Fruit fly (Drosophila melanogaster) ovary, adult (tissue): ENCODE data around the gene CG32554.

Experiments used
- CG17801 ChIP-seq: fragments of 200-800 bp; optimal IDR thresholded peaks from 2 replicates; lab custom pipeline; 2019; ENCODE audit warnings: missing biosample characterization, mild to moderate bottlenecking, missing genetic modification characterization, moderate library complexity; ENCODE audit not compliant: partially characterized antibody

The CG32554 gene

DNA sequence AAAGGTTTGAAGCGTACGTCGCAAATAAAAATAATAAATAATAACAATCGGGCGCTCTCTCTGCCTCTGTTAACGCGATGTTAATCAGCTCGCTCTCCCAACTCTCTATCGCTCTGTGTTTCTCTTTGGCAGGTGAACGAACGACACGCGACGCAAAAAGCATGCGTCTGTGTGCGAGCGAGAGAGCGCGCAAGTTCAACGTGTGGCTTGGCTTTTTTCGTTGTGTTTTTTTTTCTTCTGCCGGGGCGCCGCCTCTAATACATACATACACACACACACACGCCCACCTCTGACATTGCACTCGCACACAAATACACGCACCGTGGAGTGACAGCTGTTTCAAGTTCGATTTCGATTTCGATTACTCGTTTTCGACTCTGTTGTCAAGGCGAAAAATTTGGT is 26.1 kb upstream of the CG32554 start:
- TF ChIP-seq CG17801 = no peak

DNA sequence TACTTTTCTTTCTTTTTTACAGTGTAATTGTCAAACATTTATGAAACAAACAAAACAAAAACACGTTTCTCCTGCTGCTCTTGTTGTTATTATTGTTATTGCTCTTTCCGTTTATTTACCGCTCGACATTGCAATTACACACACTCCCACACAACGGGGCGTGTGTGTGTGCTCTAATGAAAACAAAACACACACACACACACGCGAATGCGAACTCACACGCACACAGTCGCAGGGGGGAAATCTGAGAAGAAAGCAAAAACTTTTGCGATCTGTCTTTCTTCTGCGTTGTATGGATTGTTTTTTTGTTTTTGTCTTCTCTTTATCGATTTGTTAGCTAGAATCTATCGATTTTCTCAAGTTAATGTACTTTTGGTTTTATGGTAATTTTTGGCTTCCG is 25.5 kb upstream of the CG32554 start:
- TF ChIP-seq CG17801 = no peak

DNA sequence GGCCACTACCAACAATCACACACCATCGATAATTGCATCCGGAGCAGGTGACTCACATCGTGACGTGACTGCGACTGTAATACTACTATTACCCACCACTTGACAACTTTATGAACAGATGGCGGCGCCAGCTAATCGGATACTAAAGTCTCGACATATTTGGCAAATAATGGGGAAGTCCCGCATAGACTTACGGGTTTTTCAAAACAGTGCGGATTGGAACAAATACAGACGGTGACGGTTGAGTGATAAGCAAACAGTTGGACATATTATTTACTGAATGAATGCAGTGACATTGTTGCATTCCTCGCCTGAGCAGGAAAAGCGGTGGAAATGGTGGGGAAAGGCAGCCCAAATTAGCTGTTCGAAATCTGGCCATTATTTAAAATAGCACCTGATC is 24.0 kb upstream of the CG32554 start:
- no peak for TF ChIP-seq CG17801

DNA sequence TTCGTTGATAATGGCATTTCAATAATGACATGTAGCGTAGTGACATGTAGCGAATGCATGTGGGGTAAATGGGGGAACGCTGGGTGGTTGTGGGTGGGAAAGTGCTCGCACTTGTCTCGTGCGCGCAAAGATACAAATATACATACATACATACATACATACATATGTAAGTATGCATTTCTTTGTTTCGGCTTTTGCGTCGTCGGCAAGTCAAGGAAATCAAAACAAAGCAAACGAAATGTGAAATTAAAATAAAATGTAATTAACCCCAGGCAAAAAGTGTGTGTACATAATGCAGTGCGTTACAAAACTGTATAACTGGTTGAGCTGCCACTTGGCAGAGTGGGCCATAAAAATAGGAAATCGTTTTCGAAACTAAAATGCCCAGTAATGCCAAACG is 23.2 kb upstream of the CG32554 start:
- TF ChIP-seq CG17801 = no peak

DNA sequence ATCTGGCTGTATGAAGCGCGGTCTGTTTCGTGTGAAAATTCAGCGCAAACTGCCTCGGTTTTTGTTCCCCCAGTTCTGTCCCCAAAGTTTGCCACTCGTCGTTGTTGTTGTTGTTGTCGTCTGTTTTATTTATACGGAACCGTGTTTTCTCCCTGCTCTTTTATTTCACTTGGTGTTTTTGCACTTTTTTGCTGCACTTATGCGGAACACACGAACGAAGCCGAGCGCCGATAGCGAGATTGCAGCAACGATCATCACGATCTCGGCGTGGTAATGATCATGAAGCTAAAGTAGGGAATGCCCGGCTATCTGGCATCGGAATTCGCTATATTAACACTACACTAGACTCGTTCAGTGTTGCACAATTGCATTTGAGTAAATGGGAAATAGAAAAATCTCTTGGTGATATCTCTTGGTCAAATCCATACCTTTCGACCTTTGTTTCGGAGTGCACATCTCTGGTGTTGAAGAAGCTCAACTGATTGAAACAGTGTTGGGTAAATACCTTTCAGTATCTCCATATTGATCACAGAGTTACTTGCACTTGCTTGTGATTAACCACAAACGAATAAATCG is 22.6 kb upstream of the CG32554 start:
- no peak for TF ChIP-seq CG17801

DNA sequence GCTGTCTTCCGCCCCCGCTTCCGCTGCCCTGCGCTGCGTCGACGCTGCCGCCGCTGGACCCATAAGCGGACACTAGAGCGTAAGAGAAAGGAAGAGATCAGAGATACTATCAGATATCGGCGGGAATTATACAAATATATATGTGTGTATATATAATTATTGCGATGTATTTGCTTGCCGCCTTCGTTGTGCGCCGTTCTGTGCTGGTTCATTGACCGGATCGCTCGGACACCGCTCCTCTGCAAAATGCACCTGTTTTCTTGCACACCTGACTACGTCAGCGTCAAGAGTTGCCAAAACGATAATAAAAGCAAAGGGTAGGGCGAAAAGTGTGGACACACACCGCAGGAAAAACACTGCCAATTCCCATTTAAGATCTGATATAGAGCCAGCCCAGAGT is 20.8 kb upstream of the CG32554 start:
- TF ChIP-seq CG17801 = no peak

DNA sequence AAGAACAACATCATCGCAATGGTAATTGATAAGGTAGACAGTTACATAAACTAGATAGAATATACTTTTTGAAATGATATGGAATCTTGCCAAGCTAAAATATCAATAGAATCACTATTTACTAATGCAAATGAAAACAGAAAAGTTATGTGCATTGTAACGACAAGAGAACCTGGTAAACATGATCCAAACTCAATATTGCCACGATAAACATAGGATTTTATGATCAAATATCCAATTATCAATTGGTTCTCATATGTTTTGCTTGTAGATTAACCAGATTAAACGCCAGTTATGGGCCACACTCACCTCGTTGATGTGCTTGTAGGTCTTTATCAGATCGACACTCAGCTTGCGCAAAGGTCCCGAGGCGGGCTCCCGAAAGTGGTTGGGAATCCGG is 19.8 kb upstream of the CG32554 start:
- TF ChIP-seq CG17801 = no peak

DNA sequence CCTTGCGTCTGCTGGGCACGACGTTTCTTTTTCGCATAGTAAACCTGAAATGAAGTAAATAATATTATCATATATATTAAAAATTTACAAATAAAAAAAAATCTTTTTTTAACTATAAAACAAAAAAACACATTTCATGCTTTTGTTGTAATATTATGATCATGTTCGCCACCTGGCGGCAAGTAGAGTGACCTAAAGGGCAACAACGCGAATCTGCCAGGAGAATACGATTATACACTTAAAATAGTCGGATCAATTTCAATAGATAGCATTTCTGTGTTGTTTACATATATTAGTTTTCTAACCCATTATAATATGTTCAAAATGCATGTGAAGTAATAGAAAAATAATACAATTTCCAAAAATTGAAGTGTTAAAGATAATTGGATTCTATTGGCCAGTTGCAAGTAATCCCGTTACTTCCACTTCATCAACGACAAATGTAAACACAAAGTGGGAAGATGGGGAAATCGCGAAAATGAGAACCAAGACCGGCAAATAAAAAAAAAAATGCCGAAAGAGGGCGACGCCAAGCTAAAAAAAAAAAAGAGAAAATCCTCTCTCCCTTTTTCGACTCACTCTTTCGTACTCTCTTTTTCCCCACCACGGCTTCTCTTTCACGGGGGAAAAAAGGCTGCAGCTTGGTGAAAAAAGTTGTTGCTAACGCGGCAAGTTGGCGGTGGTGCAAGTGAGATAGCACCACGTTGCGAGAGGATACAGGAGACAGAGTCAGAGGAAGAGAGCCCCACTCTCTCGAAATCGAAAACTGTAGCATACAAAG is 18.3 kb upstream of the CG32554 start:
- no peak for TF ChIP-seq CG17801

DNA sequence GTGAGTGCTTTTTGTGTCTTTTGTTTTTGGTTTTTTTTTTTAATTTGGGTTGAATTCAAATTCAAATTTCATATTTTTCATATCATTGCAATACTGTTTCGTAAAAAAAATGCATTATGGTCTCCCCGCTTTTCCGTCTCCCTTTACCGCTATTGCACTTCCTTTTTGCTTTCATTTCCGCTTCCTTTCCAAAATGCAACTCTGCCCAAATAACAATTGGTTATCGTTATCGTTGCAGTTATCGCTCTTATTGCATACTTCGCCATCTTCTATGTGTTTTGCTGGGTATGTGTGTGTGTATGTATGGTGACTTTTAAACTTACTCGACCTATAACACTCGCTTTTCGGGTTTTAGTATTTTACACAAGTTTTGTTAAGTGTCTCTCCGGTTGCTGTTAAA is 12.6 kb upstream of the CG32554 start:
- no peak for TF ChIP-seq CG17801

DNA sequence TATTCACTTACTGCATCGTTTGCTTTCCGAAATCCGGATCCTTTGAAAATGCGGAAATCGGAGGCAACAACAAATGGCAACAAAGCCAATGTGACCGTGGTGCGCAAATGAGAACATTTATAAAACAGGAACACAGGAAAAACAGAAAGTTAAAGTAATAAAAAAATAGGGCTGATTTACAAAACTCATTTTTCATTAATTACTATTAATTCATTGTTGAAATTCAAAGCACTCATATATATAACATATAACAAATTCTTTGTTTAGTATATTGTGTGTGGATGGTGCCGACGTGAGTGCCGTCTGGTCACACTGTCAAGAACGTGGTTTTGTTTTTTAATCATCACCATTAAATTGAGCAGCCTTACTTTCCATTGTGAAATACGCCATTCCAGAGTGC is 8.2 kb upstream of the CG32554 start, which contains the start of the genes Arp8 and CG6769:
Gene Arp8, minus strand, starts transcription at position 90 of the 400 bp plus-strand sequence.
Gene CG6769, plus strand, starts transcription at position 292 of the 400 bp plus-strand sequence.
- peak; percentile 54 for TF ChIP-seq CG17801

DNA sequence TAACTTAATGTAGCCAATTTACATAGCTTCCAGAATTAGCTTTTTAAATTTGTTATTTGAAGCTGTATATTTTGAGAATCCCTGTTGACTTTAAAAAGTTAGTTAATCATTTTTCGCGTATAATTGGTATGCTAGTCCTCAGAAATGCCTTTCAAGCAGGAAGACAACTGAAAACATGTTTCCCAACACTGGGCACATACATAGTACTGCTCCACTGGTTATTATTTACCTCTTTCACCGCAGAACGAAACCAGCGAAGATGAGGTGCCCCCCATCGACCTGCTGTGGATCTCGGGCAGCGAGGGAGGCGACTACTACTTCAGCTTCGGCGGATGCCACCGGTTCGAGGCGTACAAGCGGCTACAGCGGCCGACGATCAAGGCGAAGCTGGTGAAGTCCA is 5.3 kb upstream of the CG32554 start:
- TF ChIP-seq CG17801 = no peak

DNA sequence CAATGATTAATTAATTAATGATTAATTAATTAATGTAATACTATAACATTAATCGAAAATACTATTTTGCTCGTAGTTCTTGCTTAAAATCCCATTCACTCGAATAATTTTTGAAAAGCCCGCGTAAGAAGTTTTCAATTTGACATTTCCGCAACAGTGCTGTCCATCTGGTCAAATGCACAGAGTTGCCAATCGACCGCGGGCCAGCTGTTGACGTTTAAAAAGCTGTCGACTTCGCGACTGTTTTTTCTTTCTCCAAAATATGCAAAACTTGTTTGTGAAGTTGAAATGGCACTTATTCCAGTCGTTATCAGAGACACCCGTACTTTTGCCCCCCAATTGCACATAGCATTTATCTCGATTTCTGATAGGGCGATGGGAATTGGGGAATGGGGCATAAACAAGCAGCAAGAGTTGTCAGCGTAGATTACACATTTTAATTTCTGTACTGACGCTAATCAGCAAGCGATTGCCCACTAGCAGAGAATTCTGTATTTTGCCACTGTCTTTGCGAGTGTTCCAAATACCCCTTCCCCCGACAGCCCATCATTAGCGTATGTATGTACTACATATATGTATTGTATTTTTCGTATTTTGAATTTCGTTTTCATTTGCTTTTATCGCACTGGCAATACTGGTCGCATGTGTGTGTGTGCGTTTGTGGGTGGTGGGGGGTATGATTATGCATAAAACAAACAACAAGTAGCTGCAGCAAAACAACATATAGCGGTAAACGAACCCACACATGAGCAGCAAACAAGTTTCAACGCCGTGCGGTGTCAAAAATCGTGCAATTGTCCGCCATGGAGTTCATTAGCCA is 4.2 kb upstream of the CG32554 start, which contains the start of gene Srx:
Gene Srx, plus strand, starts transcription at position 517 of the 820 bp plus-strand sequence.
- peak; percentile 65 for TF ChIP-seq CG17801

DNA sequence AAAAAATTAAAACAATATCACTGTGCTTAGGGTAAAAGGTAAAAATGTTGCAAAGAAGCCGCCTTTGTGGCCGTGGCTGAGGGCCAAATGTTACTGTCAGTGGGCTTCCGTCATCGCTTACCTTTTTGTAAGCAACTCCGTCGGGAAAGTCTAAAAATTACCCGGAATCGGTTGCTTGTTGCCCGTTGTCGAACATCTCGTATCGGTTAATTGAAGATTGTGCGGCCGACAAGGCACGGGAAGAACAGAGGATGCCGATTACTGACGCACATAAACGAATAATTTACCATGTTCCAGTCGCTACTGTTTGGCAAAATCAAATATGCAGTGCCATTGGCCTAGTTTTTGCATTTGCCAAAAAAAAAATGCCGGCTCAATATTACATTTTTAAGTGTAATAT is 3.5 kb upstream of the CG32554 start, which contains the start of gene Mco4:
Gene Mco4, minus strand, starts transcription at position 101 of the 400 bp plus-strand sequence.
- no peak for TF ChIP-seq CG17801

DNA sequence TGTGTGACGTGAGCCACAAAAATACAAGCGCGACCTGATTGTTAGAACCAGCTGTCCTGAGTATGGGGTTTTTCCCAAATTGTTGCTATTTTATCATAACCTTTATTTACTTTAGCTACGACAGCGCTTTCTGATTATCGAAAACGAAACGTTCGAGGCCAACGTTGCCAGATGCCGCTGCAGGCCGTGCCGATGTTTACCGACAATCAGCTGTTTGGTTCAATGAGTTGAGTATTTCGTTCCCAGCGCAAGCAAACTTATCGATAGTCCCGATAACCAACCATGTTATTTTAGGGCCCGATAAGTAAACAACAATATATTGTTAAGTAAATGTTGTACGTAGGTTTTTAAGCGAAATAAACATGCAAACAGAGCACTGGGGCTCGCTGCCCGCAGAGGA is 2.3 kb downstream of the CG32554 start, which contains the start of the genes CG15814 and Spt7:
Gene CG15814, minus strand, starts transcription at position 164 of the 400 bp plus-strand sequence.
Gene Spt7, plus strand, starts transcription at position 282 of the 400 bp plus-strand sequence.
- TF ChIP-seq CG17801 = peak; percentile 63

DNA sequence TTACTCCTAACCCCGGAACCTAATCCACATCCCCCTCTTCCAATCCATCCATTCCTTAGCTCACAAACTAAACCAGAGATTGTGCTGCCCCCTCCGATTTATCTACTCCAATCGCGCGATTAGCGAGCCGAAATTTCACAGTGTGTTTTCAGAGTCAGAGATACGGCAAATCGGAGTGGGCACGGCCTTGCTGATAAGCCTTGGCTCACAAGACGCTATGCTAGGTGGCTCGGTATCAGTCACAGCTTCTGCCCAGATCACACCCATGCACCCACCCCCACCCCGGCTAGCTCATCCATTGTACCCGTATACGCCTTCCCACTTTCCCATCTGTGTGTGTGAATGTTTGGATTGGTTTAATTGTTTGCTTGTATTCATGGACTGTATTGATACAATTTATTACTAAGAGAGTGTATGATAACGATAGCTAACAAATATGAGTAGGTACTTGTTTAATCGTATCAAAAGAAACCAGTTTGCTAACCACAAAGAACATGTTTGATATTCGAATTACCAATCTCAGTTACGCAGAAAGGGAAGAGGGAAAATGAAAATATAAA is 6.6 kb downstream of the CG32554 start:
- no peak for TF ChIP-seq CG17801

DNA sequence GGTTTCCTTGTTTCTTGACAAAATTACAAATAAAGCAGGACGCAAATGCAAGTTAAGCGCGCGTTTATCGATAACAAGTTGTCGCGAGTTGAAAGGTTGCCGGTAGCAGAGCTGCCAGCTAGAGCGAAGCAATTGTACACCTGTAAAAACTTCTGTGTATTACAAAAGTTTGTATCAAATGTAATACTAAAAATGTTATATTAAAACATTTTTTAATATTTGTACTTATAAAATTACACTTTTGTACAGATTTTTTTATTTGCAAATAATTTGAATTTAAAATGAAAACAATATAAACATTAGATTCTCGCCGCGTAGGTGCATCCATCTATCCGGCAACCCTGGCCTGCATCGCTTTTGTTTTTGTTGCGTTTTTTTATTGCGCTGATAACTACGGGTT is 7.9 kb downstream of the CG32554 start, which contains the start of the genes CG8142 and Ucp4A:
Gene CG8142, minus strand, starts transcription at position 82 of the 400 bp plus-strand sequence.
Gene Ucp4A, plus strand, starts transcription at position 327 of the 400 bp plus-strand sequence.
- peak; percentile 96 for TF ChIP-seq CG17801
